Fruit fly (Drosophila melanogaster) whole organism, prepupa: ENCODE measurements around the gene CG31637.

ENCODE experiments used
- CG11294 ChIP-seq: fragments of 200-800 bp; sonication (Bioruptor generic); IDR thresholded peaks from 2 replicates; pipeline ENCODE4 v1.3.6; 2022; ENCODE audit warnings: missing biosample characterization, missing genetic modification characterization
- CG11762 ChIP-seq: fragments of 200-800 bp; sonication (Bioruptor generic); optimal IDR thresholded peaks from 3 replicates; lab custom pipeline; 2016; ENCODE audit warnings: missing biosample characterization, missing genetic modification characterization; ENCODE audit not compliant: insufficient read depth
- CG3032 ChIP-seq: fragments of 200-800 bp; optimal IDR thresholded peaks from 2 replicates; lab custom pipeline; 2019; ENCODE audit warnings: missing biosample characterization, mild to moderate bottlenecking, missing genetic modification characterization, moderate library complexity
- CG6276 ChIP-seq: fragments of 200-800 bp; sonication (Bioruptor generic); optimal IDR thresholded peaks from 2 replicates; lab custom pipeline; 2017; ENCODE audit warnings: missing biosample characterization, mild to moderate bottlenecking, missing genetic modification characterization
- CG6808 ChIP-seq: fragments of 200-800 bp; sonication (Bioruptor generic); optimal IDR thresholded peaks from 3 replicates; lab custom pipeline; 2017; ENCODE audit warnings: missing biosample characterization, missing genetic modification characterization, mild to moderate bottlenecking, moderate library complexity, missing genetic modification reagents
- CG7368 ChIP-seq: fragments of 200-800 bp; sonication (Bioruptor generic); optimal IDR thresholded peaks from 3 replicates; lab custom pipeline; 2016; ENCODE audit warnings: missing biosample characterization, missing genetic modification characterization
- CG8632 ChIP-seq: fragments of 200-800 bp; sonication (Bioruptor generic); optimal IDR thresholded peaks from 3 replicates; lab custom pipeline; 2016; ENCODE audit warnings: missing biosample characterization, missing genetic modification characterization
- Gug ChIP-seq: fragments of 200-800 bp; sonication (Bioruptor generic); IDR thresholded peaks from 2 replicates; pipeline ENCODE4 v1.3.6; 2022; ENCODE audit warnings: missing biosample characterization, missing genetic modification characterization
- Lpt ChIP-seq: fragments of 200-800 bp; sonication (Bioruptor generic); optimal IDR thresholded peaks from 3 replicates; lab custom pipeline; 2016; ENCODE audit warnings: missing biosample characterization, missing genetic modification characterization
- esn ChIP-seq: fragments of 200-800 bp; sonication (Bioruptor generic); optimal IDR thresholded peaks from 2 replicates; lab custom pipeline; 2016; ENCODE audit warnings: missing biosample characterization, mild to moderate bottlenecking, missing genetic modification characterization, moderate library complexity
- fd59A ChIP-seq: fragments of 200-800 bp; sonication (Bioruptor generic); optimal IDR thresholded peaks from 2 replicates; lab custom pipeline; 2017; ENCODE audit warnings: missing biosample characterization, mild to moderate bottlenecking, missing genetic modification characterization, missing genetic modification reagents
- fkh ChIP-seq: fragments of 200-800 bp; sonication (Bioruptor generic); optimal IDR thresholded peaks from 3 replicates; lab custom pipeline; 2017; ENCODE audit warnings: missing biosample characterization, mild to moderate bottlenecking, missing genetic modification characterization, moderate library complexity

DNA sequence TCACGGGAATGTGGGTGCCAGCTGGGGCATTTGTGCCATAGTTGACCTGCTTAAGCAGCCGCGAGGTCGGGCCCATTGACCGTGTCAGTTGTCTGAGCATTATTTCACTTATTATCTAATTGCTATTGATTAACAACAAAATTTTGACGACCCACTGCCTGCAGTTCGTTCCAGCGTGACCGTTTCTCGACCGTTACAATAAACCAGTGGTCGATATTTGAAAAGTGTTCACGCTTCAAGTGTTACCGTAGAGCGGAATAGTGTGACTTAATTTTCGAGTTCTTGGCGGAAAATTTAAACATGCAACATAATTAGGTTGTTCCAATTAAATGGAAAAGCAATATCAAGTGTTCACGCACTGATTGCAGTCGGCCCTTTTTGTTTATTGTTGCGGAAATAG, 30.9 kb upstream of the CG31637 start, which contains the start of gene HemK1:
- TF ChIP-seq CG7368 (no peak), esn (no peak), CG11294 (GFP tag; lab: Robert Waterston, UW) (no peak), CG6808 (GFP tag; lab: Kevin White, UChicago) (no peak), Gug (GFP tag; lab: Robert Waterston, UW) (no peak), CG3032 (tag; lab: Kevin White, UChicago) (no peak), Lpt (GFP tag; lab: Kevin White, UChicago) (no peak), fd59A (GFP tag; lab: Kevin White, UChicago) (no peak), CG8632 (GFP tag; lab: Kevin White, UChicago) (no peak), fkh (no peak), CG11762 (GFP tag; lab: Kevin White, UChicago) (no peak), CG6276 (GFP tag; lab: Kevin White, UChicago) (no peak)
